Fruit fly (Drosophila melanogaster): Measurements from ENCODE around the gene Eip75B.
A peak's percentile ranks its signal among the peaks of the same experiment; 100 is the strongest.

Eip75B gene

DNA sequence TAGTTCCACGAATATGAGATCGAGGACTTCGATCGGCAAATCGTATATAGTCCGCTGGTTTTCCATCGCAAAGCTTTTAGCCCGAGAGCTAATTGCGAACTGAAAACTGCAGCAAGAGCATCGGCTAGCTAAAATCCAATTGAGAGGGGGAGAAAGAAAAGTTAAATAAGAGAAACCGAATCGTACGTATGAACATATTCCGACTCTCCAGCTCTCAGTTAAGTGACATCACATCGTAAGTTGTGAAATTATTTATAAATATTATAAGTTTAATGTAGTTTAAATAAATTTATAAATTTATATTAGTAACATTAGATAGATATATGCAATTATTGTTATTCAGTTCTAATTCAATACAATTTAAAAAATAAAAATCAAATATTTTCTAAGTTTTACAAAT, 5.6 kb upstream of the Eip75B start, which contains the start of gene CG44006:
Gene CG44006, minus strand, starts transcription at position 101 of the 400 bp plus-strand sequence.
- TF ChIP-seq Abd-B (GFP tag; optimal IDR thresholded peaks at IDR 0.05) (no peak), Hr83 (GFP tag; optimal IDR thresholded peaks at IDR 0.05; ENCODE audit: poor library complexity, severe bottlenecking) (no peak), Hr78 (GFP tag; optimal IDR thresholded peaks at IDR 0.05) (no peak), brk (GFP tag; optimal IDR thresholded peaks at IDR 0.05) (no peak), h (GFP tag; optimal IDR thresholded peaks at IDR 0.05) (no peak)

DNA sequence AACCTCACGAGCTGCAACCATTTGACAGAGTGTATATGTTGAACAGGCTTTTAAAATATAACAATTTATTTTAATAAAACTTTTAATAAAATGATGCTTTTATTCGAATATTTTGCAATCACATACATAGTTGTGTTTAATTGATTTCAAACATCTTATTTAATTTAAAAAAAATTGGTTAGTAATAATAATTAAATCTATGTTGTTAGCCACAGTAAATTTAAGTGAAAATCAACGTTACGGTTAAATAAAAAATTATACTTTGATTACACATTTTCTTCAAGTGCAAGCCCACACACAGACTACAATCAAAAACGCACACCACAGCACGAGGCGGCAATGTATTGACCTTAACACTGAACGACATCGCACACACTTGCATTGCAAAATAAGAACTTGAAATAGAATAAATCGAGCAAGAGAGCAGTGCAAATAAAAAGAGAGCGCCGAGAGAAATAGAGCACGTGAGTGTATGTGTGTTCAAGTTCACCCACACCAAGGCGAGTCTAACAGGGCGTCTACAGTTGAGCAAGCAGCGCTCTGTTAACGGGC, 1.5 kb downstream of the Eip75B start:
- TF ChIP-seq Hnf4 (GFP tag; optimal IDR thresholded peaks at IDR 0.05) = peak; percentile 73
- TF ChIP-seq GATAd (GFP tag; optimal IDR thresholded peaks at IDR 0.05) = no peak
- peak; percentile 70 for TF ChIP-seq HLH106 (tag; optimal IDR thresholded peaks at IDR 0.05)
- peak; percentile 68 for TF ChIP-seq rgr (GFP tag; optimal IDR thresholded peaks at IDR 0.05)
- TF ChIP-seq Rel (GFP tag; optimal IDR thresholded peaks at IDR 0.05) = peak; percentile 62
- TF ChIP-seq Rel (tag; optimal IDR thresholded peaks at IDR 0.05) = peak; percentile 3
- TF ChIP-seq CG9705 (GFP tag; optimal IDR thresholded peaks at IDR 0.05) = no peak
- no peak for TF ChIP-seq lola (GFP tag; optimal IDR thresholded peaks at IDR 0.05)
- TF ChIP-seq ey (GFP tag; optimal IDR thresholded peaks at IDR 0.05) = peak; percentile 35
- TF ChIP-seq Hr83 (GFP tag; optimal IDR thresholded peaks at IDR 0.05; ENCODE audit: poor library complexity, severe bottlenecking) = peak; percentile 65
- TF ChIP-seq dsf (GFP tag; optimal IDR thresholded peaks at IDR 0.05; ENCODE audit: borderline replicate concordance) = no peak
- peak; percentile 51 for TF ChIP-seq sage (GFP tag; optimal IDR thresholded peaks at IDR 0.05)
- peak; percentile 56 for TF ChIP-seq woc (GFP tag; optimal IDR thresholded peaks at IDR 0.05)
- TF ChIP-seq OdsH (GFP tag; optimal IDR thresholded peaks at IDR 0.05) = peak; percentile 55
- no peak for TF ChIP-seq Vsx2 (GFP tag; optimal IDR thresholded peaks at IDR 0.05; ENCODE audit: partially characterized antibody)
- peak; percentile 52 for TF ChIP-seq tai (GFP tag; optimal IDR thresholded peaks at IDR 0.05)
- TF ChIP-seq Hr78 (GFP tag; optimal IDR thresholded peaks at IDR 0.05) = peak; percentile 40
- TF ChIP-seq fru (GFP tag; optimal IDR thresholded peaks at IDR 0.05) = peak; percentile 48
- no peak for TF ChIP-seq Dfd (GFP tag; optimal IDR thresholded peaks at IDR 0.05)
- peak; percentile 4 for TF ChIP-seq jim (GFP tag; optimal IDR thresholded peaks at IDR 0.05)
- no peak for TF ChIP-seq sv (GFP tag; optimal IDR thresholded peaks at IDR 0.05)
- peak; percentile 92 for TF ChIP-seq N (GFP tag; optimal IDR thresholded peaks at IDR 0.05)
- peak; percentile 45 for TF ChIP-seq dmrt93B (GFP tag; optimal IDR thresholded peaks at IDR 0.05)
- TF ChIP-seq Jra (GFP tag; optimal IDR thresholded peaks at IDR 0.05) = peak; percentile 33
- TF ChIP-seq h (GFP tag; optimal IDR thresholded peaks at IDR 0.05) = peak; percentile 65
- peak; percentile 76 for TF ChIP-seq CrebA (GFP tag; optimal IDR thresholded peaks at IDR 0.05; ENCODE audit: borderline replicate concordance)
- TF ChIP-seq Myc (optimal IDR thresholded peaks at IDR 0.05) = no peak
- TF ChIP-seq Dif (GFP tag; optimal IDR thresholded peaks at IDR 0.05; ENCODE audit: partially characterized antibody) = peak; percentile 94
- peak; percentile 5 for TF ChIP-seq CG32264 (GFP tag; optimal IDR thresholded peaks at IDR 0.05)
- no peak for TF ChIP-seq usp (GFP tag; optimal IDR thresholded peaks at IDR 0.05)
- TF ChIP-seq Sp1 (GFP tag; optimal IDR thresholded peaks at IDR 0.05) = peak; percentile 66
- no peak for TF ChIP-seq Mio (GFP tag; optimal IDR thresholded peaks at IDR 0.05)
- no peak for TF ChIP-seq pan (optimal IDR thresholded peaks at IDR 0.05)
- TF ChIP-seq foxo (GFP tag; optimal IDR thresholded peaks at IDR 0.05) = peak in 1 of 2 experiments; percentile 71
- TF ChIP-seq psq (GFP tag; optimal IDR thresholded peaks at IDR 0.05) = peak; percentile 57
- TF ChIP-seq br (GFP tag; optimal IDR thresholded peaks at IDR 0.05) = peak; percentile 47
- TF ChIP-seq dl (GFP tag; optimal IDR thresholded peaks at IDR 0.05; ENCODE audit: insufficient read depth in 1 of 2, partially characterized antibody in 2 of 2) = peak; percentile 87 to 90
- TF ChIP-seq brk (GFP tag; optimal IDR thresholded peaks at IDR 0.05) = peak; percentile 33
- TF ChIP-seq Abd-B (GFP tag; optimal IDR thresholded peaks at IDR 0.05) = no peak
